Worm (Caenorhabditis elegans) whole organism, young adult: Measurements from ENCODE around the gene W06D12.6.
A peak's percentile ranks its signal among the peaks of the same experiment; 100 is the strongest.

Experiments
- B0019.2 ChIP-seq: fragments of 200-800 bp; sonication (Bioruptor generic); conservative IDR thresholded peaks from 2 replicates; pipeline ENCODE4 v1.3.6; 2022; ENCODE audit warnings: missing genetic modification reagents, missing genetic modification characterization, missing compliant biosample characterization
- B0035.1 ChIP-seq: sonication (generic microtip); optimal IDR thresholded peaks from 2 replicates; lab custom pipeline; 2016; ENCODE audit warnings: missing genetic modification characterization, mild to moderate bottlenecking, missing compliant biosample characterization, missing genotype, missing genetic modification reagents
- B0336.3 ChIP-seq: fragments of 200-800 bp; sonication (Bioruptor generic); IDR thresholded peaks from 2 replicates; pipeline ENCODE4 v1.3.6; 2022; ENCODE audit warnings: missing genetic modification characterization, missing compliant biosample characterization
- F22D6.2 ChIP-seq: sonication (generic microtip); optimal IDR thresholded peaks from 2 replicates; lab custom pipeline; 2016; ENCODE audit warnings: mild to moderate bottlenecking, missing genetic modification characterization, missing compliant biosample characterization
- F23B12.7 ChIP-seq: sonication (generic microtip); optimal IDR thresholded peaks from 2 replicates; lab custom pipeline; 2017; ENCODE audit warnings: missing genetic modification characterization, mild to moderate bottlenecking, missing compliant biosample characterization, antibody characterized with exemption, moderate library complexity; ENCODE audit not compliant: insufficient read depth
- F55B11.4 ChIP-seq: sonication (generic microtip); optimal IDR thresholded peaks from 2 replicates; lab custom pipeline; 2016; ENCODE audit warnings: missing compliant biosample characterization, missing genetic modification characterization, borderline replicate concordance; ENCODE audit not compliant: insufficient read depth
- Y56A3A.18 ChIP-seq: fragments of 200-800 bp; sonication (Bioruptor generic); IDR thresholded peaks from 2 replicates; pipeline ENCODE4 v1.3.6; 2022; ENCODE audit warnings: missing genetic modification reagents, missing genetic modification characterization, missing compliant biosample characterization
- ama-1 ChIP-seq, 3 experiments: fragments of 150-350 bp in 1 of 3; sonication (generic microtip) in 2 of 3; optimal IDR thresholded peaks; 2 replicates each; lab custom pipeline; 2014 to 2018; ENCODE audit warnings: missing biosample characterization in 2 of 3, missing genetic modification characterization in 2 of 3, missing genetic modification reagents in 2 of 3
- aptf-3 ChIP-seq: fragments of 200-800 bp; sonication (Bioruptor generic); IDR thresholded peaks from 2 replicates; pipeline ENCODE4 v1.3.6; 2022; ENCODE audit warnings: missing genetic modification characterization, missing compliant biosample characterization
- atf-7 ChIP-seq: sonication (generic microtip); optimal IDR thresholded peaks from 2 replicates; lab custom pipeline; 2017; ENCODE audit warnings: mild to moderate bottlenecking, missing genetic modification characterization, missing compliant biosample characterization
- attf-5 ChIP-seq: fragments of 200-800 bp; sonication (Bioruptor generic); optimal IDR thresholded peaks from 2 replicates; lab custom pipeline; 2018; ENCODE audit warnings: mild to moderate bottlenecking, missing genetic modification characterization, missing compliant biosample characterization
- cebp-1 ChIP-seq, 2 experiments: fragments of 200-800 bp in 1 of 2; sonication (Bioruptor generic) in 1 of 2; sonication (generic microtip) in 1 of 2; IDR thresholded peaks in 1 of 2; optimal IDR thresholded peaks in 1 of 2; 2 replicates each; pipeline versions ENCODE4 v1.3.6 to Lab custom; 2017 to 2022; ENCODE audit warnings: missing compliant biosample characterization in 2 of 2, missing genetic modification characterization in 2 of 2, mild to moderate bottlenecking in 1 of 2, missing genetic modification reagents in 1 of 2, moderate library complexity in 1 of 2
- ceh-100 ChIP-seq: fragments of 200-800 bp; sonication (Bioruptor generic); IDR thresholded peaks from 2 replicates; pipeline ENCODE4 v1.3.6; 2022; ENCODE audit warnings: missing genetic modification reagents, missing genetic modification characterization, missing compliant biosample characterization
- dox-1 ChIP-seq: fragments of 200-800 bp; sonication (Bioruptor generic); IDR thresholded peaks from 2 replicates; pipeline ENCODE4 v1.3.6; 2022; ENCODE audit warnings: missing genetic modification reagents, missing genetic modification characterization, missing compliant biosample characterization
- dpff-1 ChIP-seq: sonication (generic microtip); optimal IDR thresholded peaks from 2 replicates; lab custom pipeline; 2017; ENCODE audit warnings: mild to moderate bottlenecking, missing genetic modification characterization, missing compliant biosample characterization
- dpl-1 ChIP-seq: fragments of 150-350 bp; optimal IDR thresholded peaks from 2 replicates; lab custom pipeline; 2014; ENCODE audit warnings: missing biosample characterization, missing genetic modification reagents, missing genetic modification characterization
- egl-44 ChIP-seq: fragments of 200-800 bp; sonication (Bioruptor generic); IDR thresholded peaks from 2 replicates; pipeline ENCODE4 v1.3.6; 2022; ENCODE audit warnings: missing genetic modification reagents, missing genetic modification characterization, missing compliant biosample characterization
- ets-4 ChIP-seq: fragments of 200-800 bp; sonication (Bioruptor generic); optimal IDR thresholded peaks from 2 replicates; lab custom pipeline; 2018; ENCODE audit warnings: mild to moderate bottlenecking, missing genetic modification characterization, missing compliant biosample characterization
- lag-1 ChIP-seq: fragments of 200-800 bp; sonication (Bioruptor generic); IDR thresholded peaks from 2 replicates; pipeline ENCODE4 v1.3.6; 2022; ENCODE audit warnings: missing genetic modification reagents, missing genetic modification characterization, missing compliant biosample characterization
- let-526 ChIP-seq: fragments of 200-800 bp; sonication (Bioruptor generic); IDR thresholded peaks from 2 replicates; pipeline ENCODE4 v1.3.6; 2022; ENCODE audit warnings: missing genetic modification reagents, missing genetic modification characterization, missing compliant biosample characterization
- let-607 ChIP-seq, 2 experiments: fragments of 200-800 bp in 1 of 2; sonication (Bioruptor generic) in 1 of 2; sonication (generic microtip) in 1 of 2; optimal IDR thresholded peaks; 2 replicates each; lab custom pipeline; 2016 to 2018; ENCODE audit warnings: mild to moderate bottlenecking in 2 of 2, missing compliant biosample characterization in 2 of 2, missing genetic modification characterization in 2 of 2, moderate library complexity in 2 of 2, missing genotype in 1 of 2
- madf-10 ChIP-seq: sonication (generic microtip); optimal IDR thresholded peaks from 2 replicates; lab custom pipeline; 2016; ENCODE audit warnings: mild to moderate bottlenecking, missing genetic modification characterization, missing compliant biosample characterization
- nfyb-1 ChIP-seq: fragments of 200-800 bp; sonication (Bioruptor generic); IDR thresholded peaks from 2 replicates; pipeline ENCODE4 v1.3.6; 2022; ENCODE audit warnings: missing genetic modification reagents, missing genetic modification characterization, missing compliant biosample characterization
- nhr-80 ChIP-seq: sonication (generic microtip); optimal IDR thresholded peaks from 2 replicates; lab custom pipeline; 2016; ENCODE audit warnings: missing genetic modification characterization, missing compliant biosample characterization
- nhr-90 ChIP-seq: sonication (generic microtip); optimal IDR thresholded peaks from 2 replicates; lab custom pipeline; 2016; ENCODE audit warnings: missing genotype, mild to moderate bottlenecking, missing genetic modification characterization, missing compliant biosample characterization
- pha-4 ChIP-seq: fragments of 150-350 bp; sonication (generic microtip); optimal IDR thresholded peaks from 2 replicates; lab custom pipeline; 2014; ENCODE audit warnings: missing biosample characterization, missing genetic modification reagents, missing genetic modification characterization
- rpc-1 ChIP-seq, 2 experiments: fragments of 150-350 bp in 1 of 2; sonication (generic microtip) in 1 of 2; optimal IDR thresholded peaks; 2 replicates each; lab custom pipeline; 2014 to 2018; ENCODE audit warnings: missing biosample characterization in 1 of 2, missing genetic modification characterization in 1 of 2, missing genetic modification reagents in 1 of 2, missing genotype in 1 of 2
- snpc-4 ChIP-seq, 5 experiments: fragments of 150-350 bp in 1 of 5; sonication (generic microtip) in 4 of 5; optimal IDR thresholded peaks; 2 replicates each; lab custom pipeline; 2014 to 2018; ENCODE audit warnings: missing genetic modification characterization in 5 of 5, missing biosample characterization in 3 of 5, antibody characterized with exemption in 2 of 5, mild to moderate bottlenecking in 2 of 5, missing compliant biosample characterization in 2 of 5, missing genotype in 2 of 5, moderate library complexity in 2 of 5, missing genetic modification reagents in 1 of 5
- tbp1 ChIP-seq: fragments of 200-800 bp; sonication (Bioruptor generic); optimal IDR thresholded peaks from 2 replicates; lab custom pipeline; 2018; ENCODE audit warnings: mild to moderate bottlenecking, missing genetic modification characterization, missing compliant biosample characterization
- unc-62 ChIP-seq: fragments of 150-350 bp; optimal IDR thresholded peaks from 2 replicates; lab custom pipeline; 2014; ENCODE audit warnings: missing biosample characterization, missing genetic modification reagents, missing genetic modification characterization
- ztf-22 ChIP-seq: fragments of 200-800 bp; sonication (Bioruptor generic); optimal IDR thresholded peaks from 2 replicates; lab custom pipeline; 2018; ENCODE audit warnings: mild to moderate bottlenecking, missing genetic modification characterization, moderate library complexity, missing compliant biosample characterization

The W06D12.6 gene

ce11 chrV:17659228-17659627 lies 46.7 kb upstream of the W06D12.6 start, which contains the start of gene fbxa-108:
fbxa-108 (minus strand) TSS chrV:17659385.
- no peak for TF ChIP-seq aptf-3 (GFP tag; lab: Robert Waterston, UW)
- TF ChIP-seq ets-4 (GFP tag; lab: Kevin White, UChicago), result peak; percentile 67
- peak; percentile 14 to 35 for TF ChIP-seq let-607 (tag; optimal IDR thresholded peaks at IDR 0.05; lab: Kevin White, UChicago)
- TF ChIP-seq F55B11.4 (tag; lab: Kevin White, UChicago), result no peak
- peak; percentile 55; the same call in 1 of the 2 replicates for TF ChIP-seq dox-1 (GFP tag; lab: Robert Waterston, UW)
- TF ChIP-seq B0019.2, result no peak
- no peak for TF ChIP-seq Y56A3A.18 (GFP tag; lab: Robert Waterston, UW)
- no peak for TF ChIP-seq rpc-1 (optimal IDR thresholded peaks at IDR 0.05; lab: Kevin White, UChicago)
- TF ChIP-seq rpc-1 (tag; optimal IDR thresholded peaks at IDR 0.05; lab: Kevin White, UChicago), result no peak
- TF ChIP-seq B0336.3 (GFP tag; lab: Robert Waterston, UW), result peak; percentile 64
- TF ChIP-seq F23B12.7 (tag; lab: Kevin White, UChicago), result peak; percentile 10
- TF ChIP-seq tbp1 (GFP tag; lab: Kevin White, UChicago), result peak; percentile 22
- 0 out of 2 replicates have a peak, but pooled peaks have one; percentile 46 for TF ChIP-seq egl-44
- no peak for TF ChIP-seq snpc-4 (GFP tag; optimal IDR thresholded peaks at IDR 0.05; lab: Kevin White, UChicago)
- peak in 3 of 4 experiments; percentile 45 to 71 (median 61) for TF ChIP-seq snpc-4 (tag; optimal IDR thresholded peaks at IDR 0.05; lab: Kevin White, UChicago)
- TF ChIP-seq nhr-80, result peak; percentile 99
- no peak for TF ChIP-seq dpl-1 (GFP tag; lab: Kevin White, UChicago)
- TF ChIP-seq lag-1 (GFP tag; lab: Robert Waterston, UW), result no peak
- TF ChIP-seq madf-10, result peak; percentile 33
- peak; percentile 78 for TF ChIP-seq atf-7 (tag; lab: Kevin White, UChicago)
- peak; percentile 59 for TF ChIP-seq nhr-90
- no peak for TF ChIP-seq let-526 (GFP tag; lab: Robert Waterston, UW)
- peak; percentile 60; the same call in 1 of the 2 replicates for TF ChIP-seq nfyb-1 (GFP tag; lab: Robert Waterston, UW)
- peak; percentile 17 for TF ChIP-seq unc-62 (GFP tag; lab: Kevin White, UChicago)
- peak; percentile 9 for TF ChIP-seq F22D6.2 (tag; lab: Kevin White, UChicago)
- peak; percentile 13 for TF ChIP-seq attf-5 (GFP tag; lab: Kevin White, UChicago)
- TF ChIP-seq ztf-22 (GFP tag; lab: Kevin White, UChicago), result peak; percentile 79
- peak; percentile 82 for TF ChIP-seq pha-4 (tag; lab: Kevin White, UChicago)
- TF ChIP-seq B0035.1 (tag; lab: Kevin White, UChicago), result no peak
- peak; percentile 97 for TF ChIP-seq cebp-1 (GFP tag; IDR thresholded peaks at IDR 0.05; lab: Robert Waterston, UW)
- peak; percentile 97 for TF ChIP-seq cebp-1 (tag; optimal IDR thresholded peaks at IDR 0.05; lab: Kevin White, UChicago)

- TF ChIP-seq let-526 (GFP tag; lab: Robert Waterston, UW) (no peak), rpc-1 (optimal IDR thresholded peaks at IDR 0.05; lab: Kevin White, UChicago) (no peak), rpc-1 (tag; optimal IDR thresholded peaks at IDR 0.05; lab: Kevin White, UChicago) (peak; percentile 10), ceh-100 (GFP tag; lab: Robert Waterston, UW) (no peak)
Measured at ce11 chrV:17660003-17660402, 45.9 kb upstream of the W06D12.6 start, which contains the start of gene dgat-2. dgat-2 (plus strand) TSS chrV:17660303.

ce11 chrV:17662260-17662659 lies 43.7 kb upstream of the W06D12.6 start:
- TF ChIP-seq nhr-90 (no peak), nhr-80 (peak; percentile 87), dpff-1 (tag; lab: Kevin White, UChicago) (no peak), atf-7 (tag; lab: Kevin White, UChicago) (peak; percentile 41), snpc-4 (GFP tag; optimal IDR thresholded peaks at IDR 0.05; lab: Kevin White, UChicago) (no peak), snpc-4 (tag; optimal IDR thresholded peaks at IDR 0.05; lab: Kevin White, UChicago) (peak in 1 of 4 experiments; percentile 0), ama-1 (optimal IDR thresholded peaks at IDR 0.05; lab: Kevin White, UChicago) (no peak), ama-1 (GFP tag; optimal IDR thresholded peaks at IDR 0.05; lab: Kevin White, UChicago) (no peak)
